Fruit fly (Drosophila melanogaster) whole organism, embryonic: ENCODE results near the gene nAChRalpha5.

Experiments used
- CG10979 ChIP-seq: fragments of 200-800 bp; sonication (Bioruptor generic); optimal IDR thresholded peaks from 2 replicates; lab custom pipeline; 2018; ENCODE audit warnings: missing biosample characterization, mild to moderate bottlenecking, missing genetic modification characterization, moderate library complexity
- CG17361 ChIP-seq: fragments of 200-800 bp; sonication (Bioruptor generic); IDR thresholded peaks from 3 replicates; pipeline ENCODE4 v1.3.6; 2022; ENCODE audit warnings: missing biosample characterization, missing genetic modification characterization
- bab2 ChIP-seq: fragments of 200-800 bp; sonication (Bioruptor generic); optimal IDR thresholded peaks from 2 replicates; lab custom pipeline; 2016; ENCODE audit warnings: missing biosample characterization, missing genetic modification characterization
- h ChIP-seq: fragments of >200 bp; optimal IDR thresholded peaks from 2 replicates; lab custom pipeline; 2017
- pho ChIP-seq: fragments of 200-800 bp; sonication (Bioruptor generic); optimal IDR thresholded peaks from 2 replicates; lab custom pipeline; 2016; ENCODE audit warnings: missing biosample characterization, missing genetic modification characterization

- TF ChIP-seq CG17361 (GFP tag; lab: Robert Waterston, UW) (no peak), CG10979 (tag; lab: Kevin White, UChicago) (no peak), pho (GFP tag; lab: Kevin White, UChicago) (no peak), bab2 (GFP tag; lab: Kevin White, UChicago) (no peak), h (no peak)
Measured at dm6 chr2L:13998952-13999351, 41.0 kb upstream of the nAChRalpha5 start.
